Worm (Caenorhabditis elegans) whole organism, L1 larva: ENCODE measurements around the gene F27C8.2.

Experiments
- C04F5.9 ChIP-seq: sonication (generic microtip); optimal IDR thresholded peaks from 2 replicates; lab custom pipeline; 2016; ENCODE audit warnings: missing genetic modification characterization, missing compliant biosample characterization
- F16B12.6 ChIP-seq: fragments of 150-350 bp; optimal IDR thresholded peaks from 2 replicates; lab custom pipeline; 2014; ENCODE audit warnings: missing biosample characterization, missing genetic modification characterization
- aly-2 ChIP-seq: fragments of 150-350 bp; optimal IDR thresholded peaks from 2 replicates; lab custom pipeline; 2014; ENCODE audit warnings: missing biosample characterization, missing genetic modification characterization
- ama-1 ChIP-seq: fragments of 150-350 bp; optimal IDR thresholded peaks from 2 replicates; lab custom pipeline; 2014
- blmp-1 ChIP-seq: fragments of 150-350 bp; optimal IDR thresholded peaks from 2 replicates; lab custom pipeline; 2014; ENCODE audit warnings: missing biosample characterization, missing genetic modification characterization
- ceh-82 ChIP-seq, 3 experiments: fragments of 150-350 bp in 1 of 3; sonication (generic microtip) in 2 of 3; optimal IDR thresholded peaks; 2 replicates each; lab custom pipeline; 2014 to 2017; ENCODE audit warnings: missing biosample characterization in 3 of 3, missing genetic modification characterization in 3 of 3
- ces-1 ChIP-seq: fragments of 150-350 bp; optimal IDR thresholded peaks from 2 replicates; lab custom pipeline; 2014; ENCODE audit warnings: missing biosample characterization, missing genetic modification reagents, missing genetic modification characterization
- efl-1 ChIP-seq, 4 experiments: fragments of 150-350 bp; optimal IDR thresholded peaks in 3 of 4; peaks in 1 of 4; 1 replicate in 1 of 4; 2 replicates in 3 of 4; lab custom pipeline; 2014; ENCODE audit warnings: missing biosample characterization in 2 of 4, missing genetic modification characterization in 2 of 4, missing genetic modification reagents in 2 of 4
- egl-13 ChIP-seq: sonication (generic microtip); optimal IDR thresholded peaks from 2 replicates; lab custom pipeline; 2016; ENCODE audit warnings: missing genotype, missing genetic modification reagents, missing genetic modification characterization, missing compliant biosample characterization
- elt-2 ChIP-seq: sonication (generic microtip); optimal IDR thresholded peaks from 2 replicates; lab custom pipeline; 2016; ENCODE audit warnings: missing genetic modification characterization, mild to moderate bottlenecking, inconsistent platforms, missing compliant biosample characterization, missing genetic modification reagents
- elt-3 ChIP-seq, 6 experiments: fragments of 150-350 bp in 1 of 6; sonication (generic microtip); optimal IDR thresholded peaks; 2 replicates each; lab custom pipeline; 2017 to 2018; ENCODE audit warnings: missing biosample characterization in 6 of 6, missing genetic modification characterization in 6 of 6, inconsistent platforms in 1 of 6
- fkh-4 ChIP-seq: sonication (generic microtip); optimal IDR thresholded peaks from 2 replicates; lab custom pipeline; 2016; ENCODE audit warnings: missing compliant biosample characterization, missing genetic modification characterization, borderline replicate concordance
- grh-1 ChIP-seq: fragments of 200-800 bp; sonication (Bioruptor generic); IDR thresholded peaks from 2 replicates; pipeline ENCODE4 v1.3.6; 2022; ENCODE audit warnings: missing genetic modification reagents, missing genetic modification characterization, missing compliant biosample characterization
- hlh-17 ChIP-seq: fragments of 200-800 bp; sonication (Bioruptor generic); optimal IDR thresholded peaks from 2 replicates; lab custom pipeline; 2018; ENCODE audit warnings: missing genetic modification characterization, mild to moderate bottlenecking, missing compliant biosample characterization, moderate library complexity, borderline replicate concordance
- hpl-2 ChIP-seq: fragments of 150-350 bp; optimal IDR thresholded peaks from 2 replicates; lab custom pipeline; 2014; ENCODE audit warnings: missing biosample characterization, missing genetic modification reagents, missing genetic modification characterization
- irx-1 ChIP-seq: sonication (generic microtip); optimal IDR thresholded peaks from 2 replicates; lab custom pipeline; 2016; ENCODE audit warnings: missing genetic modification characterization, missing compliant biosample characterization
- lin-14 ChIP-seq: fragments of 200-800 bp; sonication (Bioruptor generic); optimal IDR thresholded peaks from 2 replicates; lab custom pipeline; 2018; ENCODE audit warnings: mild to moderate bottlenecking, missing genetic modification characterization, moderate library complexity, missing compliant biosample characterization
- lin-35 ChIP-seq, 2 experiments: fragments of 150-350 bp; optimal IDR thresholded peaks; 2 replicates each; lab custom pipeline; 2014; ENCODE audit warnings: missing biosample characterization in 2 of 2, missing genetic modification characterization in 2 of 2, missing genetic modification reagents in 2 of 2
- lsy-2 ChIP-seq, 2 experiments: fragments of 150-350 bp; optimal IDR thresholded peaks; 2 replicates each; lab custom pipeline; 2014; ENCODE audit warnings: missing biosample characterization in 2 of 2, missing genetic modification characterization in 2 of 2
- mdl-1 ChIP-seq, 2 experiments: fragments of 150-350 bp; optimal IDR thresholded peaks; 2 replicates each; lab custom pipeline; 2014 to 2017; ENCODE audit warnings: missing biosample characterization in 2 of 2, missing genetic modification characterization in 2 of 2, inconsistent platforms in 1 of 2
- mep-1 ChIP-seq: fragments of 150-350 bp; optimal IDR thresholded peaks from 2 replicates; lab custom pipeline; 2014; ENCODE audit warnings: missing biosample characterization, missing genetic modification characterization
- nhr-12 ChIP-seq: sonication (generic microtip); optimal IDR thresholded peaks from 2 replicates; lab custom pipeline; 2017; ENCODE audit warnings: missing biosample characterization, missing genetic modification characterization
- nhr-19 ChIP-seq: fragments of 200-800 bp; sonication (Bioruptor generic); conservative IDR thresholded peaks from 2 replicates; pipeline ENCODE4 v1.3.6; 2022; ENCODE audit warnings: missing genetic modification characterization, missing compliant biosample characterization
- nhr-20 ChIP-seq: sonication (generic microtip); optimal IDR thresholded peaks from 2 replicates; lab custom pipeline; 2016; ENCODE audit warnings: mild to moderate bottlenecking, missing genetic modification characterization, missing compliant biosample characterization
- nhr-237 ChIP-seq: fragments of 150-350 bp; optimal IDR thresholded peaks from 2 replicates; lab custom pipeline; 2014; ENCODE audit warnings: missing biosample characterization, missing genetic modification characterization
- nhr-28 ChIP-seq: fragments of 150-350 bp; optimal IDR thresholded peaks from 2 replicates; lab custom pipeline; 2014; ENCODE audit warnings: missing biosample characterization, missing genetic modification characterization
- nhr-71 ChIP-seq: sonication (generic microtip); optimal IDR thresholded peaks from 2 replicates; lab custom pipeline; 2016; ENCODE audit warnings: mild to moderate bottlenecking, missing genetic modification characterization, moderate library complexity, missing compliant biosample characterization
- nhr-76 ChIP-seq: sonication (generic microtip); optimal IDR thresholded peaks from 2 replicates; lab custom pipeline; 2017; ENCODE audit warnings: missing biosample characterization, missing genetic modification characterization
- nhr-85 ChIP-seq: sonication (generic microtip); peaks from one replicate; lab custom pipeline; 2016; ENCODE audit warnings: missing genetic modification characterization, inconsistent platforms, missing compliant biosample characterization
- pag-3 ChIP-seq: sonication (generic microtip); optimal IDR thresholded peaks from 2 replicates; lab custom pipeline; 2017; ENCODE audit warnings: missing genetic modification characterization, mild to moderate bottlenecking, missing compliant biosample characterization, antibody characterized with exemption, borderline replicate concordance; ENCODE audit not compliant: insufficient read depth
- rnt-1 ChIP-seq: sonication (generic microtip); optimal IDR thresholded peaks from 2 replicates; lab custom pipeline; 2016; ENCODE audit warnings: mild to moderate bottlenecking, missing genetic modification characterization, moderate library complexity, missing compliant biosample characterization
- snu-23 ChIP-seq: sonication (generic microtip); optimal IDR thresholded peaks from 2 replicates; lab custom pipeline; 2016; ENCODE audit warnings: missing genetic modification characterization, missing compliant biosample characterization
- sox-4 ChIP-seq: sonication (generic microtip); optimal IDR thresholded peaks from 2 replicates; lab custom pipeline; 2016; ENCODE audit warnings: missing genetic modification characterization, missing compliant biosample characterization
- swsn-7 ChIP-seq: sonication (generic microtip); optimal IDR thresholded peaks from 2 replicates; lab custom pipeline; 2016; ENCODE audit warnings: missing genetic modification characterization, missing compliant biosample characterization
- tbx-2 ChIP-seq: sonication (generic microtip); optimal IDR thresholded peaks from 2 replicates; lab custom pipeline; 2016; ENCODE audit warnings: missing genetic modification characterization, missing compliant biosample characterization
- vab-15 ChIP-seq: sonication (generic microtip); optimal IDR thresholded peaks from 2 replicates; lab custom pipeline; 2017; ENCODE audit warnings: missing genotype, mild to moderate bottlenecking, missing genetic modification characterization, missing compliant biosample characterization
- zip-4 ChIP-seq: fragments of 200-800 bp; sonication (Bioruptor generic); optimal IDR thresholded peaks from 2 replicates; lab custom pipeline; 2018; ENCODE audit warnings: mild to moderate bottlenecking, missing genetic modification characterization, moderate library complexity, missing compliant biosample characterization
- ztf-11 ChIP-seq, 2 experiments: sonication (generic microtip); optimal IDR thresholded peaks; 2 replicates each; lab custom pipeline; 2016 to 2017; ENCODE audit warnings: missing genetic modification characterization in 2 of 2, missing biosample characterization in 1 of 2, missing compliant biosample characterization in 1 of 2
- ztf-4 ChIP-seq: fragments of 150-350 bp; optimal IDR thresholded peaks from 2 replicates; lab custom pipeline; 2014; ENCODE audit warnings: missing biosample characterization, missing genetic modification characterization

Gene F27C8.2

DNA sequence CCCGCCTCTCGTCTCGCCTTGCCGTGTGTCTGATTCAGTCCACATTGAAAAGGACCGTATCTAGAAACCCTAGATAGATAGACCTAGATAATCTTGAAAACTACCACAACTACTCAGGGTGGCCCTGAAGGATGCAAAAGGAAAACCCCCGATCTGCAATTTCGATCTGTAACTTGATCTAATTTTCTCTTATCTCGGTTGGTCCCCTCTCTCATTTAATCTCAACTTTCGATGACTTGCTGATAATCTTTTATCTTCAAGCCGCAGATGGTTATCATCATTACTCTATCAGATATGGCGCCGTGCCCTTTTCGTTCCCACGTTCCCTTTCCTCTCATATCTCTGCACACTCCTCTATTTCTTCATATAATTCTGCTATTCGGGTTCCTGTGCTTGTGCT, 19.4 kb downstream of the F27C8.2 start (continued):
- TF ChIP-seq ama-1 (no peak), F16B12.6 (tag; lab: Kevin White, UChicago) (no peak), ztf-11 (tag; optimal IDR thresholded peaks at IDR 0.05; lab: Kevin White, UChicago) (no peak), lin-35 (GFP tag; optimal IDR thresholded peaks at IDR 0.05; lab: Kevin White, UChicago) (no peak), rnt-1 (tag; lab: Kevin White, UChicago) (peak; percentile 70), mep-1 (tag; lab: Kevin White, UChicago) (no peak), nhr-12 (no peak), hpl-2 (GFP tag; lab: Kevin White, UChicago) (no peak), nhr-28 (no peak), blmp-1 (tag; lab: Kevin White, UChicago) (peak; percentile 22), grh-1 (GFP tag; lab: Robert Waterston, UW) (no peak), nhr-71 (tag; lab: Kevin White, UChicago) (peak; percentile 46), aly-2 (no peak), lsy-2 (tag; optimal IDR thresholded peaks at IDR 0.05; lab: Kevin White, UChicago) (peak in 1 of 2 experiments; percentile 28), ceh-82 (tag; optimal IDR thresholded peaks at IDR 0.05; lab: Kevin White, UChicago) (no peak), egl-13 (no peak), swsn-7 (tag; lab: Kevin White, UChicago) (no peak), irx-1 (tag; lab: Kevin White, UChicago) (peak; percentile 39), fkh-4 (tag; lab: Kevin White, UChicago) (no peak)

DNA sequence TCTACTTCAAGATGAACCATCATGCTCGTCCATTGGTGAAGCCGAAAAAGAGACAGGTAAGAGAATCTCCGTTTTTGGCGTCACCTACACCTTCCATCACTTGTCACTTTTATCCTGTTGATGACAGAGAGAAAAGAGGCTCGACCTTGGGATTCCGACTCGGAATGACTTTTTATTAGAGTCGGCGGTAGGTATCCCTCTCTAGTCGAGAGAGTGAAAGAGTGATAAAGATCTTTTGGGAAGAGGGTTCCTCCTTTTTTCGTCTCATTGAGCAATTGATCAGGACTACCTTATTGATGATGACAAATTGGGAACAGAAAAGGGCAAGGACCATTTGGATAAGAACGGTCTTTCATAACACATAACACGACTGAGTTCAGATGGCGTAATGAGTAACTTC, 21.2 kb downstream of the F27C8.2 start:
- TF ChIP-seq elt-3 (tag; optimal IDR thresholded peaks at IDR 0.05; lab: Kevin White, UChicago), result no peak
- TF ChIP-seq mdl-1 (tag; optimal IDR thresholded peaks at IDR 0.05; lab: Kevin White, UChicago), result no peak
- no peak for TF ChIP-seq nhr-237 (tag; lab: Kevin White, UChicago)
- no peak for TF ChIP-seq ztf-4 (tag; lab: Kevin White, UChicago)
- no peak for TF ChIP-seq zip-4 (GFP tag; lab: Kevin White, UChicago)
- TF ChIP-seq lin-14 (GFP tag; lab: Kevin White, UChicago), result peak; percentile 43
- TF ChIP-seq mep-1 (tag; lab: Kevin White, UChicago), result peak; percentile 27
- no peak for TF ChIP-seq nhr-76 (tag; lab: Kevin White, UChicago)
- TF ChIP-seq rnt-1 (tag; lab: Kevin White, UChicago), result peak; percentile 30
- peak; percentile 48 for TF ChIP-seq nhr-85 (tag; lab: Kevin White, UChicago)
- TF ChIP-seq snu-23, result no peak
- peak; percentile 25 for TF ChIP-seq blmp-1 (tag; lab: Kevin White, UChicago)

DNA sequence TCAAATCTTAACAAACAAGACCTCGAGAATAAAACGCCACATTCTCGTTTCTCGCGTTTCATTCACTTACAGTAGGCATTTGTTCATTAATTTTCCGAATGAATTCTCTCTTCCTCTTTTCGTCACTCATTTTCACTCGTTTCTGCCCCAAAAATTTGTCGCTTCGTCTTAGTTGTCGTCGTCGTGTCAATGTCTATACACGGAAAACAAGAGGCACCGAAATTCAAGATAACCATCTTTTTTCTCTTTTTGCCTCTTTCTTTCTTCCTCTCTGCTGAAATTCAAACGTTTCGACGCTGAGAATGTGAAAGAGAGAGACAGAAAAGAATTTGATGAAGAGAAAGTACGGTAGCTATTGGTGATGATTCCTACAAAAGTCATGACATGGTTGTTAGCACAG, 21.9 kb downstream of the F27C8.2 start:
- TF ChIP-seq blmp-1 (tag; lab: Kevin White, UChicago) (peak; percentile 70), snu-23 (peak; percentile 10), hpl-2 (GFP tag; lab: Kevin White, UChicago) (no peak), lin-14 (GFP tag; lab: Kevin White, UChicago) (peak; percentile 44), nhr-85 (tag; lab: Kevin White, UChicago) (peak; percentile 91), nhr-20 (peak; percentile 19), swsn-7 (tag; lab: Kevin White, UChicago) (no peak), efl-1 (optimal IDR thresholded peaks at IDR 0.05; lab: Kevin White, UChicago) (no peak), efl-1 (GFP tag; optimal IDR thresholded peaks at IDR 0.05 in 1 of 2; lab: Kevin White, UChicago) (peak in 1 of 2 experiments; percentile 31), rnt-1 (tag; lab: Kevin White, UChicago) (peak; percentile 33), lsy-2 (tag; optimal IDR thresholded peaks at IDR 0.05; lab: Kevin White, UChicago) (peak in 1 of 2 experiments; percentile 55)

DNA sequence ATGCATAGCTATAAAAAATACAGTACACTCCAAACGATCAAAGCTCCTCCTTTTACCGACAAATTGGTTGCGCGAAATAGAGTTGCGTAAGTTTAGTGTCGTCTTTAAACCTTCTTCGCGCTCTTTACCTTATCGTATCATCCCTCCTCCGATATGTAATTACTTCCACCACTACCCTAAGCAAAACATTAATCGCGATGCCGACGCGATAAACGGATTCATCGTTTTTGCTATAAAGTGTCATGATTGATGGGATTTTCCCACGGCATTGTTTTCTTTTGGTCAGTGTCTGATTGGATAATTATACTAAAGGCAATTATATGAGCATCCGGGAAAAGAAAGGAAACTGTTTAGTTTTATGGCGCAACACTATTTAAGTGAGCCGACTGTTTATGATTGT, 22.7 kb downstream of the F27C8.2 start:
- TF ChIP-seq lin-14 (GFP tag; lab: Kevin White, UChicago) (peak; percentile 6), swsn-7 (tag; lab: Kevin White, UChicago) (no peak), blmp-1 (tag; lab: Kevin White, UChicago) (peak; percentile 14), rnt-1 (tag; lab: Kevin White, UChicago) (peak; percentile 20)

DNA sequence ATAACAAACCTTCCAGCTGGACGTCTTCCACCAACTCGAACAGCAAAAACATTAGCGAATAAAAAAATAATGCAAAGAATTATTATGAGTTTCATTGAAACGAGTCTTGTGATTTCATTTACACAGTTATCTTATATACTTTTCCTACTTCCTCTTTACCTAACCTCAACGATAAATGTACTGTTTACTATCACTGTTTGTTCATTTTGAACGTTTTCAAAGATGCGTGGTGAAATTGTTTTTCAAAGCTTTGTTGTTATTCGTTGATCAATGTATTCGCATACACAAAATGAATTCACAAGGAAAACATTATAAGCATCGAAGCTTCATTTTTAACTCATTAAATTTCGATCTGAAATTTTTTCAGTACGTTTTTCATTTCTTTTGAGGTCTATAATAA, 26.1 kb downstream of the F27C8.2 start, which contains the start of gene W09C2.7:
Gene W09C2.7 (minus strand): TSS at position 101 of the 400 bp plus-strand sequence.
- TF ChIP-seq pag-3 (no peak), hlh-17 (GFP tag; lab: Kevin White, UChicago) (no peak), sox-4 (tag; lab: Kevin White, UChicago) (no peak), elt-3 (tag; optimal IDR thresholded peaks at IDR 0.05; lab: Kevin White, UChicago) (no peak), tbx-2 (tag; lab: Kevin White, UChicago) (no peak), nhr-71 (tag; lab: Kevin White, UChicago) (no peak), ces-1 (GFP tag; lab: Kevin White, UChicago) (no peak), vab-15 (tag; lab: Kevin White, UChicago) (no peak), elt-2 (no peak), C04F5.9 (no peak), nhr-19 (GFP tag; lab: Robert Waterston, UW) (no peak)
